Fruit fly (Drosophila melanogaster): ENCODE data around the gene Set8.

Set8 gene

DNA sequence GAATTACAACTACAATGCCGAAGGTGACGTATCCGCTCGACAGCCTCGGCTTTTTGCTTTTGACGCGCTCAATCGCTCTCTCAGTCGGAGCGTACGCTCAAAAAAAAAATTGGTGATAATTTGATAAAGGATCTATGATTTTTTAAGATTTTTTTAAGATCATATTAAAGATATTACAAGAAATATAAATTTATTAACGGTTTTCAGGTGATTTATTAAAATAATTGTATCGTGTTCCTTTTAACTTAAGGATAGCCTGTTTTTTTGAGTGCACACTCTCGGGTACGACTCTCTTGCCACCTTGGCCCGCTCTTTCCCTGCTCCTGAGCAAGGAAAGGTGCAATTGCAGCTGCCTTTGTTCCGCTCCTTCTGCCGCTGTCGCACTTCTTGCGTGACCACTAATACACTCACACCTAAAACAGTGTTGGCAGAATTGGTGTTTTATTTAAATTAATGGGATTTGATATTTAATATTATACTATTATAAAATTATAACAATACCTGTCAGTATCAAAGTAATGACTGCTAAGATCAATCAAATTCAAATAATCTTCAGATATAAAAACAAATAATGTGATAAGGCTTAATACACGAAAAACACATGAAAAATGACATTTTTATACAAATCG, 37.8 kb upstream of the Set8 start (continued):
- TF ChIP-seq CG6791 (GFP tag; IDR thresholded peaks at IDR 0.05; ENCODE audit: partially characterized antibody) = no peak
- peak; percentile 87 for TF ChIP-seq ara (GFP tag; IDR thresholded peaks at IDR 0.05)
- TF ChIP-seq CG10959 (GFP tag; IDR thresholded peaks at IDR 0.05) = peak; percentile 83
- peak; percentile 74; the same call in 1 of the 2 replicates for TF ChIP-seq lmd (GFP tag; IDR thresholded peaks at IDR 0.05)
- no peak for TF ChIP-seq lov (optimal IDR thresholded peaks at IDR 0.05)
- peak; percentile 64; the same call in 1 of the 3 replicates for TF ChIP-seq lov (GFP tag; IDR thresholded peaks at IDR 0.05)
- TF ChIP-seq ci (GFP tag; IDR thresholded peaks at IDR 0.05) = peak; percentile 90
- TF ChIP-seq CG33557 (GFP tag; optimal IDR thresholded peaks at IDR 0.05) = peak; percentile 79
- TF ChIP-seq CG12391 (tag; optimal IDR thresholded peaks at IDR 0.05) = peak; percentile 87
- peak; percentile 86 for TF ChIP-seq CG14710 (tag; optimal IDR thresholded peaks at IDR 0.05)
- peak; percentile 61; the same call in 1 of the 2 replicates for TF ChIP-seq bowl (GFP tag; IDR thresholded peaks at IDR 0.05)
- no peak for TF ChIP-seq CG15073 (GFP tag; optimal IDR thresholded peaks at IDR 0.05)
- TF ChIP-seq so (GFP tag; IDR thresholded peaks at IDR 0.05) = peak; percentile 88
- TF ChIP-seq Oaz (GFP tag; IDR thresholded peaks at IDR 0.05) = peak; percentile 51; the same call in 1 of the 2 replicates
- no peak for TF ChIP-seq Dp (GFP tag; optimal IDR thresholded peaks at IDR 0.05)
- TF ChIP-seq CG10462 (GFP tag; optimal IDR thresholded peaks at IDR 0.05) = peak; percentile 72
- TF ChIP-seq run (tag; optimal IDR thresholded peaks at IDR 0.05) = peak; percentile 41
- peak; percentile 28 for TF ChIP-seq CG16863 (GFP tag; optimal IDR thresholded peaks at IDR 0.05)
- TF ChIP-seq CG7928 (GFP tag; optimal IDR thresholded peaks at IDR 0.05) = no peak
- no peak for TF ChIP-seq Dip2 (GFP tag; IDR thresholded peaks at IDR 0.05)
- TF ChIP-seq cg (GFP tag; optimal IDR thresholded peaks at IDR 0.05) = no peak
- peak; percentile 43 for TF ChIP-seq kah (GFP tag; optimal IDR thresholded peaks at IDR 0.05)
- TF ChIP-seq CG32532 (GFP tag; IDR thresholded peaks at IDR 0.05) = peak; percentile 85
- TF ChIP-seq Antp (GFP tag; optimal IDR thresholded peaks at IDR 0.05) = no peak
- no peak for TF ChIP-seq CG8478 (optimal IDR thresholded peaks at IDR 0.05)
- no peak for TF ChIP-seq jumu (GFP tag; optimal IDR thresholded peaks at IDR 0.05)
- TF ChIP-seq MTF-1 (GFP tag; optimal IDR thresholded peaks at IDR 0.05; ENCODE audit: borderline replicate concordance) = peak; percentile 46
- TF ChIP-seq TFAM (GFP tag; optimal IDR thresholded peaks at IDR 0.05) = peak; percentile 36
- TF ChIP-seq Mrtf (GFP tag; IDR thresholded peaks at IDR 0.05) = peak; percentile 66; the same call in 2 of the 3 replicates
- TF ChIP-seq HLH54F (GFP tag; optimal IDR thresholded peaks at IDR 0.05) = peak; percentile 36
- TF ChIP-seq sima (GFP tag; optimal IDR thresholded peaks at IDR 0.05) = no peak
- TF ChIP-seq pho (GFP tag; optimal IDR thresholded peaks at IDR 0.05) = peak; percentile 9
- peak; percentile 69 for TF ChIP-seq CG18476 (GFP tag; optimal IDR thresholded peaks at IDR 0.05)
- no peak for TF ChIP-seq CG13287 (GFP tag; IDR thresholded peaks at IDR 0.05; ENCODE audit: partially characterized antibody)
- TF ChIP-seq tll (GFP tag; optimal IDR thresholded peaks at IDR 0.05) = peak in 1 of 2 experiments; percentile 85
- TF ChIP-seq CoRest (tag; optimal IDR thresholded peaks at IDR 0.05) = peak; percentile 79
- peak; percentile 89 for TF ChIP-seq Deaf1 (tag; optimal IDR thresholded peaks at IDR 0.05)
- TF ChIP-seq gcm2 (GFP tag; optimal IDR thresholded peaks at IDR 0.05) = peak; percentile 18
- TF ChIP-seq row (GFP tag; IDR thresholded peaks at IDR 0.05) = peak; percentile 90
- TF ChIP-seq CG18011 (GFP tag; optimal IDR thresholded peaks at IDR 0.05) = peak; percentile 33
- TF ChIP-seq CG12104 (GFP tag; optimal IDR thresholded peaks at IDR 0.05) = peak; percentile 68
- no peak for TF ChIP-seq fru (optimal IDR thresholded peaks at IDR 0.05)
- peak; percentile 75 for TF ChIP-seq Oli (tag; optimal IDR thresholded peaks at IDR 0.05)
- no peak for TF ChIP-seq hb (GFP tag; IDR thresholded peaks at IDR 0.05; ENCODE audit: partially characterized antibody)
- no peak for TF ChIP-seq pan (optimal IDR thresholded peaks at IDR 0.05)
- TF ChIP-seq pan (GFP tag; optimal IDR thresholded peaks at IDR 0.05 in 1 of 2, IDR thresholded peaks at IDR 0.05 in 1 of 2) = peak in 1 of 2 experiments; percentile 88
- peak; percentile 9 for TF ChIP-seq zfh2 (GFP tag; optimal IDR thresholded peaks at IDR 0.05)
- peak; percentile 48 for TF ChIP-seq Six4 (GFP tag; optimal IDR thresholded peaks at IDR 0.05)
- TF ChIP-seq HmgD (GFP tag; optimal IDR thresholded peaks at IDR 0.05) = no peak
- no peak for TF ChIP-seq ftz-f1 (GFP tag; optimal IDR thresholded peaks at IDR 0.05)
- peak; percentile 88 for TF ChIP-seq CG14014 (GFP tag; IDR thresholded peaks at IDR 0.05)

All from whole organism, embryonic.